Fruit fly (Drosophila melanogaster): Measurements from ENCODE around the gene Pi3K92E.

Pi3K92E gene

dm6 chr3R:20648616-20649015 is 14.1 kb upstream of the Pi3K92E start, which contains the start of gene GluRIIE:
Gene GluRIIE (minus strand): TSS chr3R:20648716.
- TF ChIP-seq CG34367 (tag; optimal IDR thresholded peaks at IDR 0.05) (no peak), CG10348 (GFP tag; IDR thresholded peaks at IDR 0.05) (no peak), fd96Ca (GFP tag; IDR thresholded peaks at IDR 0.05) (no peak), gl (tag; optimal IDR thresholded peaks at IDR 0.05) (no peak), Snoo (tag; optimal IDR thresholded peaks at IDR 0.05) (no peak), CG8301 (tag; optimal IDR thresholded peaks at IDR 0.05) (no peak), Ets98B (GFP tag; IDR thresholded peaks at IDR 0.05) (no peak), CG14655 (GFP tag; optimal IDR thresholded peaks at IDR 0.05) (no peak), CG12605 (GFP tag; IDR thresholded peaks at IDR 0.05) (no peak), EcR (GFP tag; optimal IDR thresholded peaks at IDR 0.05) (no peak), CG13204 (GFP tag; optimal IDR thresholded peaks at IDR 0.05) (no peak), CG15710 (tag; optimal IDR thresholded peaks at IDR 0.05) (no peak), CG4496 (GFP tag; IDR thresholded peaks at IDR 0.05) (no peak), Pif1A (GFP tag; optimal IDR thresholded peaks at IDR 0.05) (no peak), CG32121 (GFP tag; IDR thresholded peaks at IDR 0.05) (no peak), D1 (tag; optimal IDR thresholded peaks at IDR 0.05) (no peak), CG8159 (tag; optimal IDR thresholded peaks at IDR 0.05) (no peak), rn (GFP tag; IDR thresholded peaks at IDR 0.05) (no peak), Pif1B (GFP tag; optimal IDR thresholded peaks at IDR 0.05) (no peak)

- TF ChIP-seq Ets98B (GFP tag; IDR thresholded peaks at IDR 0.05) (0 out of 2 replicates have a peak, but pooled peaks have one; percentile 16), CG12605 (GFP tag; IDR thresholded peaks at IDR 0.05) (peak; percentile 95), CG14655 (GFP tag; optimal IDR thresholded peaks at IDR 0.05) (no peak), rn (GFP tag; IDR thresholded peaks at IDR 0.05) (no peak), Pif1B (GFP tag; optimal IDR thresholded peaks at IDR 0.05) (no peak)
These were observed 1.2 kb upstream of the Pi3K92E start for dm6 chr3R:20635735-20636134.

dm6 chr3R:20633984-20634446 is 517 bp downstream of the Pi3K92E start:
- TF ChIP-seq CG8301 (tag; optimal IDR thresholded peaks at IDR 0.05) (no peak), CG9948 (tag; optimal IDR thresholded peaks at IDR 0.05) (peak; percentile 58), CG14655 (GFP tag; optimal IDR thresholded peaks at IDR 0.05) (no peak), fd96Ca (GFP tag; IDR thresholded peaks at IDR 0.05) (peak; percentile 80), CG15710 (tag; optimal IDR thresholded peaks at IDR 0.05) (peak; percentile 60), CG32121 (GFP tag; IDR thresholded peaks at IDR 0.05) (peak; percentile 71), CG4496 (GFP tag; IDR thresholded peaks at IDR 0.05) (peak; percentile 59; the same call in 2 of the 3 replicates), rn (GFP tag; IDR thresholded peaks at IDR 0.05) (peak; percentile 52; the same call in 1 of the 2 replicates), Snoo (tag; optimal IDR thresholded peaks at IDR 0.05) (peak; percentile 49), Ets98B (GFP tag; IDR thresholded peaks at IDR 0.05) (peak; percentile 71)

- TF ChIP-seq CG15710 (tag; optimal IDR thresholded peaks at IDR 0.05) (no peak), CG8301 (tag; optimal IDR thresholded peaks at IDR 0.05) (no peak)
These were observed 8.4 kb downstream of the Pi3K92E start for dm6 chr3R:20626123-20626522.

- TF ChIP-seq CG9948 (tag; optimal IDR thresholded peaks at IDR 0.05) (peak; percentile 29), CG34367 (tag; optimal IDR thresholded peaks at IDR 0.05) (no peak)
These were observed 12.0 kb downstream of the Pi3K92E start for dm6 chr3R:20622297-20623168.

- TF ChIP-seq CG14655 (GFP tag; optimal IDR thresholded peaks at IDR 0.05) (no peak), CG9948 (tag; optimal IDR thresholded peaks at IDR 0.05) (no peak), D1 (tag; optimal IDR thresholded peaks at IDR 0.05) (no peak)
These were observed 12.7 kb downstream of the Pi3K92E start, which contains the start of gene H for dm6 chr3R:20621805-20622286. Gene H (plus strand): TSS chr3R:20621938.

dm6 chr3R:20618947-20619346 is 15.6 kb downstream of the Pi3K92E start:
- TF ChIP-seq Ets98B (GFP tag; IDR thresholded peaks at IDR 0.05) = no peak
- TF ChIP-seq CG34367 (tag; optimal IDR thresholded peaks at IDR 0.05) = no peak
- no peak for TF ChIP-seq gl (tag; optimal IDR thresholded peaks at IDR 0.05)
- TF ChIP-seq Snoo (tag; optimal IDR thresholded peaks at IDR 0.05) = no peak
- TF ChIP-seq D1 (tag; optimal IDR thresholded peaks at IDR 0.05) = no peak
- no peak for TF ChIP-seq rn (GFP tag; IDR thresholded peaks at IDR 0.05)
- no peak for TF ChIP-seq fd96Ca (GFP tag; IDR thresholded peaks at IDR 0.05)
- TF ChIP-seq CG8159 (tag; optimal IDR thresholded peaks at IDR 0.05) = no peak
- no peak for TF ChIP-seq CG14655 (GFP tag; optimal IDR thresholded peaks at IDR 0.05)
- no peak for TF ChIP-seq CG12605 (GFP tag; IDR thresholded peaks at IDR 0.05)
- no peak for TF ChIP-seq CG13204 (GFP tag; optimal IDR thresholded peaks at IDR 0.05)
- no peak for TF ChIP-seq Pif1B (GFP tag; optimal IDR thresholded peaks at IDR 0.05)
- no peak for TF ChIP-seq CG10348 (GFP tag; IDR thresholded peaks at IDR 0.05)
